Worm (Caenorhabditis elegans) whole organism, L4/young adult: ENCODE measurements around the gene unc-9.

Experiments used
- dao-5 ChIP-seq: sonication (generic microtip); optimal IDR thresholded peaks from 2 replicates; lab custom pipeline; 2016; ENCODE audit warnings: missing genotype, missing genetic modification characterization, moderate library complexity, missing compliant biosample characterization
- him-1 ChIP-seq: sonication (generic microtip); optimal IDR thresholded peaks from 2 replicates; lab custom pipeline; 2016; ENCODE audit warnings: missing genotype, missing genetic modification reagents, missing genetic modification characterization, missing compliant biosample characterization

- no peak for TF ChIP-seq him-1 (tag; lab: Kevin White, UChicago)
- no peak for TF ChIP-seq dao-5
Measured at ce11 chrX:13169133-13169532, 32.4 kb upstream of the unc-9 start.
